Fruit fly (Drosophila melanogaster) whole organism, prepupa: ENCODE data around the gene Cpr100A.
A peak's percentile ranks its signal among the peaks of the same experiment; 100 is the strongest.

Experiments
- CG10631 ChIP-seq: fragments of 200-800 bp; sonication (Bioruptor generic); optimal IDR thresholded peaks from 2 replicates; lab custom pipeline; 2016; ENCODE audit warnings: missing biosample characterization, missing genetic modification characterization
- CG10669 ChIP-seq: fragments of 200-800 bp; sonication (Bioruptor generic); optimal IDR thresholded peaks from 3 replicates; lab custom pipeline; 2018; ENCODE audit warnings: missing biosample characterization, mild to moderate bottlenecking, missing genetic modification characterization, moderate library complexity
- CG11294 ChIP-seq: fragments of 200-800 bp; sonication (Bioruptor generic); IDR thresholded peaks from 2 replicates; pipeline ENCODE4 v1.3.6; 2022; ENCODE audit warnings: missing biosample characterization, missing genetic modification characterization
- CG15336 ChIP-seq: fragments of 200-800 bp; sonication (Bioruptor generic); IDR thresholded peaks from 2 replicates; pipeline ENCODE4 v1.3.6; 2022; ENCODE audit warnings: missing biosample characterization, missing genetic modification characterization
- CG1621 ChIP-seq: fragments of 200-800 bp; sonication (Bioruptor generic); optimal IDR thresholded peaks from 3 replicates; lab custom pipeline; 2018; ENCODE audit warnings: missing biosample characterization, mild to moderate bottlenecking, missing genetic modification characterization
- CG16779 ChIP-seq: fragments of 200-800 bp; sonication (Bioruptor generic); optimal IDR thresholded peaks from 3 replicates; lab custom pipeline; 2017; ENCODE audit warnings: missing biosample characterization, mild to moderate bottlenecking, missing genetic modification characterization
- CG3032 ChIP-seq: fragments of 200-800 bp; optimal IDR thresholded peaks from 2 replicates; lab custom pipeline; 2019; ENCODE audit warnings: missing biosample characterization, mild to moderate bottlenecking, missing genetic modification characterization, moderate library complexity
- CG32006 ChIP-seq: fragments of 200-800 bp; sonication (Bioruptor generic); optimal IDR thresholded peaks from 3 replicates; lab custom pipeline; 2017; ENCODE audit warnings: missing biosample characterization, mild to moderate bottlenecking, missing genetic modification characterization
- CG34406 ChIP-seq: fragments of 200-800 bp; sonication (Bioruptor generic); optimal IDR thresholded peaks from 3 replicates; lab custom pipeline; 2016; ENCODE audit warnings: missing biosample characterization, missing genetic modification characterization
- CG3919 ChIP-seq: fragments of 200-800 bp; sonication (Bioruptor generic); optimal IDR thresholded peaks from 3 replicates; lab custom pipeline; 2016; ENCODE audit warnings: missing biosample characterization, missing genetic modification characterization
- CG6276 ChIP-seq: fragments of 200-800 bp; sonication (Bioruptor generic); optimal IDR thresholded peaks from 2 replicates; lab custom pipeline; 2017; ENCODE audit warnings: missing biosample characterization, mild to moderate bottlenecking, missing genetic modification characterization
- CG7368 ChIP-seq: fragments of 200-800 bp; sonication (Bioruptor generic); optimal IDR thresholded peaks from 3 replicates; lab custom pipeline; 2016; ENCODE audit warnings: missing biosample characterization, missing genetic modification characterization
- CG8319 ChIP-seq: fragments of 200-800 bp; sonication (Bioruptor generic); optimal IDR thresholded peaks from 3 replicates; lab custom pipeline; 2016; ENCODE audit warnings: missing biosample characterization, missing genetic modification characterization
- CG8632 ChIP-seq: fragments of 200-800 bp; sonication (Bioruptor generic); optimal IDR thresholded peaks from 3 replicates; lab custom pipeline; 2016; ENCODE audit warnings: missing biosample characterization, missing genetic modification characterization
- CG9139 ChIP-seq: fragments of 200-800 bp; sonication (Bioruptor generic); optimal IDR thresholded peaks from 3 replicates; lab custom pipeline; 2017; ENCODE audit warnings: missing biosample characterization, mild to moderate bottlenecking, missing genetic modification characterization
- Eip78C ChIP-seq: fragments of 200-800 bp; sonication (Bioruptor generic); peaks from one replicate; lab custom pipeline; 2016; ENCODE audit warnings: missing biosample characterization, missing genetic modification characterization
- Ets21C ChIP-seq: fragments of 200-800 bp; sonication (Bioruptor generic); optimal IDR thresholded peaks from 3 replicates; lab custom pipeline; 2016; ENCODE audit warnings: missing biosample characterization, missing genetic modification characterization
- Ets96B ChIP-seq: fragments of 200-800 bp; optimal IDR thresholded peaks from 2 replicates; lab custom pipeline; 2019; ENCODE audit warnings: missing biosample characterization, mild to moderate bottlenecking, missing genetic modification characterization, moderate library complexity
- Hr38 ChIP-seq: sonication (Bioruptor generic); optimal IDR thresholded peaks from 2 replicates; lab custom pipeline; 2016; ENCODE audit warnings: missing biosample characterization, missing genetic modification characterization
- Hr39 ChIP-seq: fragments of 200-800 bp; sonication (Bioruptor generic); optimal IDR thresholded peaks from 2 replicates; lab custom pipeline; 2016; ENCODE audit warnings: missing biosample characterization, missing genetic modification characterization
- Hr4 ChIP-seq: fragments of 200-800 bp; sonication (Bioruptor generic); optimal IDR thresholded peaks from 3 replicates; lab custom pipeline; 2016; ENCODE audit warnings: missing biosample characterization, missing genetic modification characterization
- Smox ChIP-seq: fragments of 200-800 bp; sonication (Bioruptor generic); optimal IDR thresholded peaks from 3 replicates; lab custom pipeline; 2016; ENCODE audit warnings: missing biosample characterization, missing genetic modification characterization
- Sox102F ChIP-seq: fragments of 200-800 bp; sonication (Bioruptor generic); optimal IDR thresholded peaks from 2 replicates; lab custom pipeline; 2016; ENCODE audit warnings: missing biosample characterization, mild to moderate bottlenecking, missing genetic modification characterization
- Sox14 ChIP-seq: fragments of 200-800 bp; sonication (Bioruptor generic); optimal IDR thresholded peaks from 3 replicates; lab custom pipeline; 2016; ENCODE audit warnings: missing biosample characterization, missing genetic modification characterization
- Sox15 ChIP-seq: fragments of 200-800 bp; sonication (Bioruptor generic); optimal IDR thresholded peaks from 3 replicates; lab custom pipeline; 2016; ENCODE audit warnings: missing biosample characterization, missing genetic modification characterization
- acj6 ChIP-seq: fragments of 200-800 bp; sonication (Bioruptor generic); optimal IDR thresholded peaks from 3 replicates; lab custom pipeline; 2016; ENCODE audit warnings: missing biosample characterization, missing genetic modification characterization
- dac ChIP-seq: fragments of 200-800 bp; sonication (Bioruptor generic); optimal IDR thresholded peaks from 2 replicates; lab custom pipeline; 2017; ENCODE audit warnings: missing biosample characterization, mild to moderate bottlenecking, missing genetic modification characterization
- dsx ChIP-seq: fragments of 200-800 bp; optimal IDR thresholded peaks from 3 replicates; lab custom pipeline; 2019; ENCODE audit warnings: missing biosample characterization, mild to moderate bottlenecking, missing genetic modification characterization, moderate library complexity; ENCODE audit not compliant: poor library complexity, severe bottlenecking
- eg ChIP-seq: fragments of 200-800 bp; sonication (Bioruptor generic); IDR thresholded peaks from 3 replicates; pipeline ENCODE4 v1.3.6; 2022; ENCODE audit warnings: missing biosample characterization, missing genetic modification characterization
- esn ChIP-seq: fragments of 200-800 bp; sonication (Bioruptor generic); optimal IDR thresholded peaks from 2 replicates; lab custom pipeline; 2016; ENCODE audit warnings: missing biosample characterization, mild to moderate bottlenecking, missing genetic modification characterization, moderate library complexity
- fd59A ChIP-seq: fragments of 200-800 bp; sonication (Bioruptor generic); optimal IDR thresholded peaks from 2 replicates; lab custom pipeline; 2017; ENCODE audit warnings: missing biosample characterization, mild to moderate bottlenecking, missing genetic modification characterization, missing genetic modification reagents
- fkh ChIP-seq: fragments of 200-800 bp; sonication (Bioruptor generic); optimal IDR thresholded peaks from 3 replicates; lab custom pipeline; 2017; ENCODE audit warnings: missing biosample characterization, mild to moderate bottlenecking, missing genetic modification characterization, moderate library complexity
- lz ChIP-seq: fragments of 200-800 bp; sonication (Bioruptor generic); optimal IDR thresholded peaks from 3 replicates; lab custom pipeline; 2016; ENCODE audit warnings: missing biosample characterization, missing genetic modification characterization
- net ChIP-seq: fragments of 200-800 bp; sonication (Bioruptor generic); optimal IDR thresholded peaks from 3 replicates; lab custom pipeline; 2016; ENCODE audit warnings: missing biosample characterization, missing genetic modification characterization
- pdm3 ChIP-seq: fragments of 200-800 bp; sonication (Bioruptor generic); optimal IDR thresholded peaks from 3 replicates; lab custom pipeline; 2016; ENCODE audit warnings: missing biosample characterization, missing genetic modification characterization
- salr ChIP-seq, 2 experiments: fragments of 200-800 bp; sonication (Bioruptor generic); optimal IDR thresholded peaks; 3 replicates each; lab custom pipeline; 2016 to 2018; ENCODE audit warnings: missing biosample characterization in 2 of 2, missing genetic modification characterization in 2 of 2, mild to moderate bottlenecking in 1 of 2
- svp ChIP-seq: fragments of 200-800 bp; sonication (Bioruptor generic); peaks from one replicate; lab custom pipeline; 2016; ENCODE audit warnings: missing biosample characterization, missing genetic modification characterization
- topi ChIP-seq: fragments of 200-800 bp; sonication (Bioruptor generic); optimal IDR thresholded peaks from 3 replicates; lab custom pipeline; 2016; ENCODE audit warnings: missing biosample characterization, missing genetic modification characterization

Gene Cpr100A

dm6 chr3R:30876136-30876683 lies 8.9 kb downstream of the Cpr100A start, which contains the start of gene CG15546 (continued):
- TF ChIP-seq CG1621 (no peak), dac (GFP tag; lab: Kevin White, UChicago) (no peak), dsx (GFP tag; lab: Kevin White, UChicago) (no peak), fkh (GFP tag; lab: Kevin White, UChicago) (no peak), CG34406 (GFP tag; lab: Kevin White, UChicago) (no peak), CG15336 (peak; percentile 73), eg (GFP tag; lab: Robert Waterston, UW) (peak; percentile 82), acj6 (no peak), Sox15 (GFP tag; lab: Kevin White, UChicago) (no peak), net (GFP tag; lab: Kevin White, UChicago) (peak; percentile 18), CG11294 (peak; percentile 75; the same call in 1 of the 2 replicates), Hr39 (GFP tag; lab: Kevin White, UChicago) (peak; percentile 28), Sox102F (GFP tag; lab: Kevin White, UChicago) (no peak), CG10631 (no peak), CG8632 (GFP tag; lab: Kevin White, UChicago) (no peak), fd59A (no peak), Smox (GFP tag; lab: Kevin White, UChicago) (peak; percentile 10)
- TF ChIP-seq, all 60 proteins: peak for 19

DNA sequence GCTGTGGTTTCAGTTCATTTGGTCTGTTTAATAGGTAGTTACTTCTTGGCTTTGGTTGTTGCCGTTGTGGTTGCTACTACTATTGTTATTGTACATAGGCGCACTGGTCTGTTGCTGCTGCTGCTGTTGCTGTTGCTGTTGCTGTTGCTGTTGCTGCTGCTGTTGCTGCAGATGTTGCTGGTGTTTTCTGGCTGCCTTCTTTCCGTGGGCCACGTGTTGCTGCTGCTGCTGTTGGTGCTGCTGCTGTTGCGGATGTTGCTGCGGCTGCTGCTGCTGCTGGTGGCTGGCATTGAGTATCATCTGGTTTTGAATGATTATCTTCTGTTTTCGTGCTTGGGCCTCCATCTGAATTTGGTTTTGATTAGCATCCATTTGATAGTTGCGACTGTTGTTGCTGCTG lies 10.8 kb downstream of the Cpr100A start:
- no peak for TF ChIP-seq Smox (GFP tag; lab: Kevin White, UChicago)
- TF ChIP-seq CG3919 (GFP tag; lab: Kevin White, UChicago), result no peak
- TF ChIP-seq Ets21C (GFP tag; lab: Kevin White, UChicago), result no peak
- TF ChIP-seq acj6, result no peak
- no peak for TF ChIP-seq CG8319 (GFP tag; lab: Kevin White, UChicago)
- TF ChIP-seq CG32006, result no peak
- TF ChIP-seq Ets96B (tag; lab: Kevin White, UChicago), result no peak
- no peak for TF ChIP-seq CG34406 (GFP tag; lab: Kevin White, UChicago)
- TF ChIP-seq CG9139 (GFP tag; lab: Kevin White, UChicago), result no peak
- no peak for TF ChIP-seq fd59A
- TF ChIP-seq Eip78C, result no peak
- TF ChIP-seq Hr4, result no peak
- TF ChIP-seq Hr38 (GFP tag; lab: Kevin White, UChicago), result no peak
- no peak for TF ChIP-seq esn
- TF ChIP-seq svp (GFP tag; lab: Kevin White, UChicago), result no peak
- no peak for TF ChIP-seq salr (GFP tag; optimal IDR thresholded peaks at IDR 0.05; lab: Kevin White, UChicago)

- TF ChIP-seq CG16779 (no peak), pdm3 (GFP tag; lab: Kevin White, UChicago) (no peak)
Observed at dm6 chr3R:30880024-30880423, 12.7 kb downstream of the Cpr100A start.

DNA sequence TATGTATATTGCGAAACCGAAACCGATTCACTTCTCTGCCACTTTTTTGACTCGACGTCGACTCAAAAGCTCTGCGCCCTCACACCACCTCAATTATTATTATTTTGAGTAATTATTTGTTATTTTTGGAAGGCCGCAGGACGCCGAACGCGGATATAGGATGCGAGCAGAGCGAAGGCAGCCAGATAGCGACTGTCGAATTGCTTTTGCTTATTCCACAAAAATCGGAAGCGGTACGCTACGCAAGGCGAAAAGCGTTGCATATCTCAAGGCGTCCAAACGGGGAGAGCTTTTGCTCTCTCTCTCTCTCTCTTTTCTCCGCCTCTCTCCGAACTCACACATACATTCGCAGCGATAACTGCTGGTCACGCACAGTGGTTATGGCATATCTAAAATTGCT lies 13.6 kb downstream of the Cpr100A start, which contains the start of gene CG12071:
TSS of gene CG12071 (minus strand) at position 134 of the 400 bp plus-strand sequence.
- TF ChIP-seq CG3032 (tag; lab: Kevin White, UChicago) (no peak), CG1621 (no peak), pdm3 (GFP tag; lab: Kevin White, UChicago) (no peak), topi (GFP tag; lab: Kevin White, UChicago) (no peak), lz (GFP tag; lab: Kevin White, UChicago) (no peak), dsx (GFP tag; lab: Kevin White, UChicago) (no peak), svp (GFP tag; lab: Kevin White, UChicago) (no peak), Sox14 (no peak), CG7368 (GFP tag; lab: Kevin White, UChicago) (no peak), CG6276 (GFP tag; lab: Kevin White, UChicago) (no peak), CG10631 (no peak), CG3919 (GFP tag; lab: Kevin White, UChicago) (no peak), CG10669 (GFP tag; lab: Kevin White, UChicago) (no peak), esn (no peak)
